Fruit fly (Drosophila melanogaster) whole organism: ENCODE results near the gene barr.

Experiments
- CG8478 ChIP-seq: fragments of >200 bp; optimal IDR thresholded peaks from 2 replicates; lab custom pipeline; 2018; ENCODE audit warnings: inconsistent platforms
- pan ChIP-seq: fragments of >200 bp; optimal IDR thresholded peaks from 2 replicates; lab custom pipeline; 2017
- psq ChIP-seq: fragments of >200 bp; optimal IDR thresholded peaks from 2 replicates; lab custom pipeline; 2017
- usp ChIP-seq: fragments of >200 bp; optimal IDR thresholded peaks from 2 replicates; lab custom pipeline; 2017; ENCODE audit warnings: missing biosample characterization, missing genetic modification characterization, mixed read lengths

DNA sequence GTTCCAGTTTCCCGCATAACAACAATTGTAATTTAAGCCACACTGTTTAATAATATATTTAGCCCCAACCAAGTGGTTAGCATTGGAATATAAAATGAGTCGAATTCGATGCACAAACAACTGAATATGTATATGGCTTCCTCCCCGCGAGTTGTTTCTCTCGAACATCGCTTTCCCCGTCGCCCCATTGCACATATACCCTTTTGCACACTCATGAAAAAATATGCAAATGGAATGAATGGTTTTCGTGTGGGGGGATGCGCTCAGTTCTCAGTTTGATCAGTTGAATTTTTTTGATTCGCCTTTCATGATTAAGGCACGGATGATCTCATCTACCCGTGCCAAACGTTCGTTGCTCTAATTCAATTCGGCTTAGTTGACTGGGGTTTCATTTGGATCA, 19.6 kb upstream of the barr start:
- TF ChIP-seq usp (GFP tag; lab: Kevin White, UChicago) = no peak
- TF ChIP-seq pan (lab: Kevin White, UChicago) = no peak
- TF ChIP-seq CG8478 = no peak
- no peak for TF ChIP-seq psq (lab: Kevin White, UChicago)
